Worm (Caenorhabditis elegans): Measurements from ENCODE around the gene sre-21.

DNA sequence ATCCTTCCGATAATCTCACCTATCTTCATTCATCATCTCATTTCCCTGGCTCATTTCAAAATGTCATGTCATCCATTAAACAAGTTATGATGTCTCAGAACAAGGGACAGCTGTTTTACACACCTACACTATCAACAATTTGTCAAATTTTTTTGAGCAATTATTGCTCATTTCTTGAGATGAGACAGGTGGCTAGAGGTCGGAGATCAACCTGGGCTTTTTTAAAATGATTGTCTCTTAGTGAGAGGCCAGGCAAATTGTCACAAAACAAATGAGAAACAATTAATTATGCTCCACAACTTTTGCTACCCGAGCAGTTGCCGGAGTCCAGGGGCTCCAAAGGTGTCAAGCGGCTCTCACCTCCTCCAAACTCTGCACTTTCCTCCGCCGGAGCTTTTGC is 44.3 kb downstream of the sre-21 start:
- TF ChIP-seq C17E4.6 (GFP tag; IDR thresholded peaks at IDR 0.05), result no peak
- TF ChIP-seq pbrm-1 (GFP tag; IDR thresholded peaks at IDR 0.05), result no peak
- no peak for TF ChIP-seq xnd-1 (tag; optimal IDR thresholded peaks at IDR 0.05)
- no peak for TF ChIP-seq nhr-179 (tag; optimal IDR thresholded peaks at IDR 0.05)
- no peak for TF ChIP-seq F33H1.4 (GFP tag; IDR thresholded peaks at IDR 0.05)
- TF ChIP-seq nfya-1 (tag; optimal IDR thresholded peaks at IDR 0.05; ENCODE audit: borderline replicate concordance, insufficient read depth), result no peak
- no peak for TF ChIP-seq snpc-1.3 (tag; optimal IDR thresholded peaks at IDR 0.05; ENCODE audit: insufficient read depth)
- no peak for TF ChIP-seq ceh-40 (GFP tag; IDR thresholded peaks at IDR 0.05)

Measured in whole organism, young adult.